Fruit fly (Drosophila melanogaster): ENCODE data around the gene CG31643.

The CG31643 gene

dm6 chr2L:6090365-6090764 lies 52.4 kb downstream of the CG31643 start (continued):
- TF ChIP-seq HLH54F (GFP tag; optimal IDR thresholded peaks at IDR 0.05) (no peak), Camta (GFP tag; optimal IDR thresholded peaks at IDR 0.05) (no peak), pan (optimal IDR thresholded peaks at IDR 0.05) (no peak), pan (GFP tag; optimal IDR thresholded peaks at IDR 0.05 in 1 of 2, IDR thresholded peaks at IDR 0.05 in 1 of 2) (peak in 1 of 2 experiments; percentile 20), crol (GFP tag; IDR thresholded peaks at IDR 0.05) (peak; percentile 79), cad (GFP tag; optimal IDR thresholded peaks at IDR 0.05) (no peak), bcd (GFP tag; optimal IDR thresholded peaks at IDR 0.05) (no peak), z (GFP tag; IDR thresholded peaks at IDR 0.05) (peak; percentile 92), Vsx1 (GFP tag; optimal IDR thresholded peaks at IDR 0.05) (no peak), vvl (GFP tag; IDR thresholded peaks at IDR 0.05) (peak; percentile 19; the same call in 1 of the 2 replicates), prd (optimal IDR thresholded peaks at IDR 0.05) (no peak), prd (GFP tag; IDR thresholded peaks at IDR 0.05) (no peak), Myb (GFP tag; optimal IDR thresholded peaks at IDR 0.05) (no peak), psq (GFP tag; optimal IDR thresholded peaks at IDR 0.05) (no peak), h (optimal IDR thresholded peaks at IDR 0.05) (no peak), CG9876 (GFP tag; optimal IDR thresholded peaks at IDR 0.05) (no peak), lov (optimal IDR thresholded peaks at IDR 0.05) (no peak), lov (GFP tag; IDR thresholded peaks at IDR 0.05) (no peak), nerfin-2 (GFP tag; IDR thresholded peaks at IDR 0.05; ENCODE audit: partially characterized antibody) (0 out of 2 replicates have a peak, but pooled peaks have one; percentile 8), fd3F (GFP tag; optimal IDR thresholded peaks at IDR 0.05) (no peak), CG13894 (tag; optimal IDR thresholded peaks at IDR 0.05) (peak; percentile 28), CG13296 (GFP tag; optimal IDR thresholded peaks at IDR 0.05) (no peak), hbn (GFP tag; IDR thresholded peaks at IDR 0.05; ENCODE audit: partially characterized antibody) (no peak), CrebB (tag; optimal IDR thresholded peaks at IDR 0.05) (no peak), ftz-f1 (GFP tag; optimal IDR thresholded peaks at IDR 0.05) (peak; percentile 27), CG8765 (GFP tag; IDR thresholded peaks at IDR 0.05) (no peak), CG7786 (GFP tag; optimal IDR thresholded peaks at IDR 0.05) (no peak), Adf1 (GFP tag; IDR thresholded peaks at IDR 0.05) (peak; percentile 59; the same call in 1 of the 2 replicates), sd (tag; optimal IDR thresholded peaks at IDR 0.05) (peak; percentile 81), abd-A (tag; optimal IDR thresholded peaks at IDR 0.05) (peak; percentile 75), CG32767 (GFP tag; IDR thresholded peaks at IDR 0.05) (no peak), eve (GFP tag; optimal IDR thresholded peaks at IDR 0.05) (no peak), Med (GFP tag) (peak; percentile 67), CG31365 (tag; optimal IDR thresholded peaks at IDR 0.05) (no peak), lmd (GFP tag; IDR thresholded peaks at IDR 0.05) (no peak), slbo (GFP tag; IDR thresholded peaks at IDR 0.05) (no peak), inv (GFP tag; IDR thresholded peaks at IDR 0.05; ENCODE audit: partially characterized antibody) (no peak), CG10543 (GFP tag; optimal IDR thresholded peaks at IDR 0.05) (peak; percentile 68), chm (GFP tag; IDR thresholded peaks at IDR 0.05) (0 out of 2 replicates have a peak, but pooled peaks have one; percentile 27), crc (GFP tag; optimal IDR thresholded peaks at IDR 0.05) (no peak), CG12391 (tag; optimal IDR thresholded peaks at IDR 0.05) (no peak), CG4707 (GFP tag; optimal IDR thresholded peaks at IDR 0.05) (no peak), onecut (GFP tag; IDR thresholded peaks at IDR 0.05) (0 out of 2 replicates have a peak, but pooled peaks have one; percentile 2), schlank (tag; optimal IDR thresholded peaks at IDR 0.05) (no peak), tll (GFP tag; optimal IDR thresholded peaks at IDR 0.05) (no peak), da (GFP tag; optimal IDR thresholded peaks at IDR 0.05) (no peak), ci (GFP tag; IDR thresholded peaks at IDR 0.05) (peak; percentile 26; the same call in 1 of the 3 replicates), mirr (GFP tag; optimal IDR thresholded peaks at IDR 0.05) (peak; percentile 64), CG4328 (GFP tag; optimal IDR thresholded peaks at IDR 0.05) (no peak), CG10462 (GFP tag; optimal IDR thresholded peaks at IDR 0.05) (no peak), CG2712 (tag; optimal IDR thresholded peaks at IDR 0.05) (no peak), gsb (GFP tag; IDR thresholded peaks at IDR 0.05) (no peak), kni (GFP tag; optimal IDR thresholded peaks at IDR 0.05) (peak; percentile 87)

Measured in whole organism, embryonic.